Worm (Caenorhabditis elegans): Measurements from ENCODE around the gene F01D5.8.

The F01D5.8 gene

DNA sequence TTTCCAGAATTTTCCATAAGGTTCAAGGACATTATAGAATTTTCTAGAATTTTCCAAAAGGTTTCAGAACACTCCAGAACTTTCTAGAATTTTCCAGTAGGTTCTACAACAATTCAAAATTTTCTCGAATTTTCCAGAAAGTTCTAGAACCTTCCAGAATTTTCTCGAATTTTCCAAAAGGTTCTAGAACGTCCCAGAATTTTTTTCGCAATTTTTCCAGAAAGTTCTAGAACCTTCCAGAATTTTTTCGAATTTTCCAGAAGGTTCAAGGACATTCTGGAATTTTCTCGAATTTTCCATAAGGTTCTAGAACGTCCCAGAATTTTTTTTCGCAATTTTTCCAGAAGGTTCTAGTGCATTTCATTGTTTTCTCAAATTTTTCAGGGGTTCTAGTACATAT, 32.8 kb upstream of the F01D5.8 start:
- TF ChIP-seq pqm-1 (tag; optimal IDR thresholded peaks at IDR 0.05) = no peak
- no peak for TF ChIP-seq fkh-10 (GFP tag; optimal IDR thresholded peaks at IDR 0.05)
- no peak for TF ChIP-seq eor-1 (tag; optimal IDR thresholded peaks at IDR 0.05)
- TF ChIP-seq fkh-2 (tag; optimal IDR thresholded peaks at IDR 0.05) = no peak
- no peak for TF ChIP-seq elt-2 (tag; optimal IDR thresholded peaks at IDR 0.05)
- no peak for TF ChIP-seq egl-27 (tag; optimal IDR thresholded peaks at IDR 0.05)
- no peak for TF ChIP-seq lin-39 (tag; optimal IDR thresholded peaks at IDR 0.05)
- no peak for TF ChIP-seq ceh-16 (tag; optimal IDR thresholded peaks at IDR 0.05)
- TF ChIP-seq nhr-28 (tag; optimal IDR thresholded peaks at IDR 0.05) = no peak
- TF ChIP-seq zag-1 (tag; optimal IDR thresholded peaks at IDR 0.05) = no peak
- TF ChIP-seq elt-1 (tag; optimal IDR thresholded peaks at IDR 0.05) = no peak
- TF ChIP-seq ceh-82 (tag; optimal IDR thresholded peaks at IDR 0.05) = no peak
- no peak for TF ChIP-seq nhr-67 (tag; optimal IDR thresholded peaks at IDR 0.05)
- TF ChIP-seq unc-62 (GFP tag; optimal IDR thresholded peaks at IDR 0.05) = no peak
- TF ChIP-seq nhr-11 (tag; optimal IDR thresholded peaks at IDR 0.05) = no peak

- TF ChIP-seq egl-27 (tag; optimal IDR thresholded peaks at IDR 0.05) (no peak), jun-1 (tag; optimal IDR thresholded peaks at IDR 0.05) (peak; percentile 85), pqm-1 (tag; optimal IDR thresholded peaks at IDR 0.05) (peak; percentile 73), hmg-11 (tag; optimal IDR thresholded peaks at IDR 0.05) (no peak), ceh-28 (tag; optimal IDR thresholded peaks at IDR 0.05) (no peak), pha-4 (tag; optimal IDR thresholded peaks at IDR 0.05) (peak; percentile 47), elt-2 (tag; optimal IDR thresholded peaks at IDR 0.05) (peak; percentile 92)
These were observed 30.5 kb upstream of the F01D5.8 start, which contains the start of gene sre-48 for ce11 chrII:13979833-13980513. TSS of gene sre-48 (minus strand) at chrII:13979883.

ce11 chrII:13981097-13981496, 29.4 kb upstream of the F01D5.8 start, which contains the start of gene Y39G8B.9:
TSS of gene Y39G8B.9 (plus strand) at chrII:13981365.
- peak; percentile 61 for TF ChIP-seq elt-2 (tag; optimal IDR thresholded peaks at IDR 0.05)
- peak; percentile 0 for TF ChIP-seq pha-4 (tag; optimal IDR thresholded peaks at IDR 0.05)
- peak; percentile 5 for TF ChIP-seq pqm-1 (tag; optimal IDR thresholded peaks at IDR 0.05)
- TF ChIP-seq nhr-23 (tag; optimal IDR thresholded peaks at IDR 0.05) = no peak
- TF ChIP-seq lsy-12 (tag; optimal IDR thresholded peaks at IDR 0.05) = no peak

ce11 chrII:13981819-13982218, 28.7 kb upstream of the F01D5.8 start:
- TF ChIP-seq pqm-1 (tag; optimal IDR thresholded peaks at IDR 0.05) = peak; percentile 53
- TF ChIP-seq elt-2 (tag; optimal IDR thresholded peaks at IDR 0.05) = peak; percentile 34
- TF ChIP-seq pha-4 (tag; optimal IDR thresholded peaks at IDR 0.05) = no peak
- peak; percentile 30 for TF ChIP-seq skn-1 (tag; optimal IDR thresholded peaks at IDR 0.05)
- TF ChIP-seq R02D3.7 (tag; optimal IDR thresholded peaks at IDR 0.05) = no peak
- TF ChIP-seq nhr-25 (tag; optimal IDR thresholded peaks at IDR 0.05) = no peak
- TF ChIP-seq lin-39 (tag; optimal IDR thresholded peaks at IDR 0.05) = no peak
- TF ChIP-seq eor-1 (tag; optimal IDR thresholded peaks at IDR 0.05) = no peak
- no peak for TF ChIP-seq mdl-1 (tag; optimal IDR thresholded peaks at IDR 0.05)
- TF ChIP-seq fkh-2 (tag; optimal IDR thresholded peaks at IDR 0.05) = no peak
- TF ChIP-seq daf-12 (tag; optimal IDR thresholded peaks at IDR 0.05) = no peak

DNA sequence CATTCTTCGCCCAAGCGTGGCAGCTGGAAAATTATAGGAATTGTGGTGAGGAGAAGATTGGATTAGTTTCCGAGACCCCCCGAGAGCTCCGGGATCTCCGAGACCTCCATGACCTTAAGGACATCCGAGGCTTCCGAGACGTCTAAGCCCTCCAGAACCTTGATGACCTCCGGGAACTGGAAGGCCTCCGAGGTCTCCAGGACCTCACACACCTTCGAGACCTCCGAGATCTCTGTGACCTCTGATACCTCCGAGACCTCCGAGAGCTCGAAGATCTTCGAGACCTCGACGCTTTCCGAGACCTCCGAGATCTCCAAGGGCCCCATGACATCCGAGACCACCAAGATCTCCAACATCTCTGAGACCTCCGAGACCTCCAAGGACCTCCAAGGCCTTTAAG, 28.3 kb upstream of the F01D5.8 start:
- no peak for TF ChIP-seq elt-1 (tag; optimal IDR thresholded peaks at IDR 0.05)
- TF ChIP-seq ceh-82 (tag; optimal IDR thresholded peaks at IDR 0.05) = no peak
- no peak for TF ChIP-seq ZK546.5 (tag; optimal IDR thresholded peaks at IDR 0.05)
- no peak for TF ChIP-seq zag-1 (tag; optimal IDR thresholded peaks at IDR 0.05)
- TF ChIP-seq fkh-2 (tag; optimal IDR thresholded peaks at IDR 0.05) = no peak
- TF ChIP-seq nhr-12 (tag; optimal IDR thresholded peaks at IDR 0.05) = no peak
- TF ChIP-seq ceh-16 (tag; optimal IDR thresholded peaks at IDR 0.05) = no peak

- TF ChIP-seq nhr-67 (tag; optimal IDR thresholded peaks at IDR 0.05) (no peak), nhr-25 (tag; optimal IDR thresholded peaks at IDR 0.05) (no peak), ceh-9 (tag; optimal IDR thresholded peaks at IDR 0.05) (no peak), elt-2 (tag; optimal IDR thresholded peaks at IDR 0.05) (peak; percentile 86), nhr-43 (tag; optimal IDR thresholded peaks at IDR 0.05; ENCODE audit: poor library complexity, severe bottlenecking) (no peak), pqm-1 (tag; optimal IDR thresholded peaks at IDR 0.05) (peak; percentile 78), mml-1 (tag; optimal IDR thresholded peaks at IDR 0.05) (no peak)
These were observed 27.6 kb upstream of the F01D5.8 start, which contains the start of the genes Y39G8B.13 and Y39G8B.10 for ce11 chrII:13982923-13983322. TSS of gene Y39G8B.13 (minus strand) at chrII:13983047. TSS of gene Y39G8B.10 (minus strand) at chrII:13983115.
